Fruit fly (Drosophila melanogaster) whole organism, prepupa: Measurements from ENCODE around the gene CG10559.

Source experiments
- Blimp-1 ChIP-seq: fragments of 200-800 bp; sonication (Bioruptor generic); optimal IDR thresholded peaks from 3 replicates; lab custom pipeline; 2017; ENCODE audit warnings: missing biosample characterization, missing genetic modification characterization, mild to moderate bottlenecking, moderate library complexity, missing genetic modification reagents
- CG10669 ChIP-seq: fragments of 200-800 bp; sonication (Bioruptor generic); optimal IDR thresholded peaks from 3 replicates; lab custom pipeline; 2018; ENCODE audit warnings: missing biosample characterization, mild to moderate bottlenecking, missing genetic modification characterization, moderate library complexity
- CG11762 ChIP-seq: fragments of 200-800 bp; sonication (Bioruptor generic); optimal IDR thresholded peaks from 3 replicates; lab custom pipeline; 2016; ENCODE audit warnings: missing biosample characterization, missing genetic modification characterization; ENCODE audit not compliant: insufficient read depth
- CG11902 ChIP-seq: fragments of 200-800 bp; sonication (Bioruptor generic); optimal IDR thresholded peaks from 3 replicates; lab custom pipeline; 2016; ENCODE audit warnings: missing biosample characterization, missing genetic modification characterization
- CG15336 ChIP-seq: fragments of 200-800 bp; sonication (Bioruptor generic); IDR thresholded peaks from 2 replicates; pipeline ENCODE4 v1.3.6; 2022; ENCODE audit warnings: missing biosample characterization, missing genetic modification characterization
- CG31627 ChIP-seq: fragments of 200-800 bp; sonication (Bioruptor generic); optimal IDR thresholded peaks from 3 replicates; lab custom pipeline; 2016; ENCODE audit warnings: missing biosample characterization, missing genetic modification characterization
- CG32006 ChIP-seq: fragments of 200-800 bp; sonication (Bioruptor generic); optimal IDR thresholded peaks from 3 replicates; lab custom pipeline; 2017; ENCODE audit warnings: missing biosample characterization, mild to moderate bottlenecking, missing genetic modification characterization
- CG34406 ChIP-seq: fragments of 200-800 bp; sonication (Bioruptor generic); optimal IDR thresholded peaks from 3 replicates; lab custom pipeline; 2016; ENCODE audit warnings: missing biosample characterization, missing genetic modification characterization
- CG4318 ChIP-seq: fragments of 200-800 bp; sonication (Bioruptor generic); optimal IDR thresholded peaks from 3 replicates; lab custom pipeline; 2017; ENCODE audit warnings: missing biosample characterization, mild to moderate bottlenecking, missing genetic modification characterization
- CG6163 ChIP-seq: fragments of 200-800 bp; sonication (Bioruptor generic); IDR thresholded peaks from 3 replicates; pipeline ENCODE4 v1.3.6; 2022; ENCODE audit warnings: missing biosample characterization, missing genetic modification characterization
- CG6276 ChIP-seq: fragments of 200-800 bp; sonication (Bioruptor generic); optimal IDR thresholded peaks from 2 replicates; lab custom pipeline; 2017; ENCODE audit warnings: missing biosample characterization, mild to moderate bottlenecking, missing genetic modification characterization
- CG6808 ChIP-seq: fragments of 200-800 bp; sonication (Bioruptor generic); optimal IDR thresholded peaks from 3 replicates; lab custom pipeline; 2017; ENCODE audit warnings: missing biosample characterization, missing genetic modification characterization, mild to moderate bottlenecking, moderate library complexity, missing genetic modification reagents
- CG6854 ChIP-seq: fragments of 200-800 bp; sonication (Bioruptor generic); optimal IDR thresholded peaks from 2 replicates; lab custom pipeline; 2017; ENCODE audit warnings: missing biosample characterization, mild to moderate bottlenecking, missing genetic modification characterization
- CG7368 ChIP-seq: fragments of 200-800 bp; sonication (Bioruptor generic); optimal IDR thresholded peaks from 3 replicates; lab custom pipeline; 2016; ENCODE audit warnings: missing biosample characterization, missing genetic modification characterization
- CG8119 ChIP-seq: fragments of 200-800 bp; sonication (Bioruptor generic); IDR thresholded peaks from 3 replicates; pipeline ENCODE4 v1.3.6; 2022; ENCODE audit warnings: missing biosample characterization, missing genetic modification characterization
- CG8319 ChIP-seq: fragments of 200-800 bp; sonication (Bioruptor generic); optimal IDR thresholded peaks from 3 replicates; lab custom pipeline; 2016; ENCODE audit warnings: missing biosample characterization, missing genetic modification characterization
- CG8632 ChIP-seq: fragments of 200-800 bp; sonication (Bioruptor generic); optimal IDR thresholded peaks from 3 replicates; lab custom pipeline; 2016; ENCODE audit warnings: missing biosample characterization, missing genetic modification characterization
- CG9139 ChIP-seq: fragments of 200-800 bp; sonication (Bioruptor generic); optimal IDR thresholded peaks from 3 replicates; lab custom pipeline; 2017; ENCODE audit warnings: missing biosample characterization, mild to moderate bottlenecking, missing genetic modification characterization
- Eip78C ChIP-seq: fragments of 200-800 bp; sonication (Bioruptor generic); peaks from one replicate; lab custom pipeline; 2016; ENCODE audit warnings: missing biosample characterization, missing genetic modification characterization
- Eip93F ChIP-seq: fragments of 200-800 bp; sonication (Bioruptor generic); optimal IDR thresholded peaks from 2 replicates; lab custom pipeline; 2016; ENCODE audit warnings: missing biosample characterization, mild to moderate bottlenecking, missing genetic modification characterization
- Gug ChIP-seq: fragments of 200-800 bp; sonication (Bioruptor generic); IDR thresholded peaks from 2 replicates; pipeline ENCODE4 v1.3.6; 2022; ENCODE audit warnings: missing biosample characterization, missing genetic modification characterization
- Hr39 ChIP-seq: fragments of 200-800 bp; sonication (Bioruptor generic); optimal IDR thresholded peaks from 2 replicates; lab custom pipeline; 2016; ENCODE audit warnings: missing biosample characterization, missing genetic modification characterization
- Lpt ChIP-seq: fragments of 200-800 bp; sonication (Bioruptor generic); optimal IDR thresholded peaks from 3 replicates; lab custom pipeline; 2016; ENCODE audit warnings: missing biosample characterization, missing genetic modification characterization
- Met ChIP-seq: fragments of 200-800 bp; sonication (Bioruptor generic); optimal IDR thresholded peaks from 3 replicates; lab custom pipeline; 2016; ENCODE audit warnings: missing biosample characterization, missing genetic modification characterization
- OdsH ChIP-seq: fragments of 200-800 bp; sonication (Bioruptor generic); optimal IDR thresholded peaks from 3 replicates; lab custom pipeline; 2016; ENCODE audit warnings: missing biosample characterization, missing genetic modification characterization
- Smox ChIP-seq: fragments of 200-800 bp; sonication (Bioruptor generic); optimal IDR thresholded peaks from 3 replicates; lab custom pipeline; 2016; ENCODE audit warnings: missing biosample characterization, missing genetic modification characterization
- Sox15 ChIP-seq: fragments of 200-800 bp; sonication (Bioruptor generic); optimal IDR thresholded peaks from 3 replicates; lab custom pipeline; 2016; ENCODE audit warnings: missing biosample characterization, missing genetic modification characterization
- achi ChIP-seq: fragments of 200-800 bp; sonication (Bioruptor generic); optimal IDR thresholded peaks from 3 replicates; lab custom pipeline; 2016; ENCODE audit warnings: missing biosample characterization, missing genetic modification characterization
- cyc ChIP-seq: fragments of 200-800 bp; sonication (Bioruptor generic); optimal IDR thresholded peaks from 3 replicates; lab custom pipeline; 2016; ENCODE audit warnings: missing biosample characterization, missing genetic modification characterization
- eg ChIP-seq: fragments of 200-800 bp; sonication (Bioruptor generic); IDR thresholded peaks from 3 replicates; pipeline ENCODE4 v1.3.6; 2022; ENCODE audit warnings: missing biosample characterization, missing genetic modification characterization
- esn ChIP-seq: fragments of 200-800 bp; sonication (Bioruptor generic); optimal IDR thresholded peaks from 2 replicates; lab custom pipeline; 2016; ENCODE audit warnings: missing biosample characterization, mild to moderate bottlenecking, missing genetic modification characterization, moderate library complexity
- fd59A ChIP-seq: fragments of 200-800 bp; sonication (Bioruptor generic); optimal IDR thresholded peaks from 2 replicates; lab custom pipeline; 2017; ENCODE audit warnings: missing biosample characterization, mild to moderate bottlenecking, missing genetic modification characterization, missing genetic modification reagents
- net ChIP-seq: fragments of 200-800 bp; sonication (Bioruptor generic); optimal IDR thresholded peaks from 3 replicates; lab custom pipeline; 2016; ENCODE audit warnings: missing biosample characterization, missing genetic modification characterization
- pdm3 ChIP-seq: fragments of 200-800 bp; sonication (Bioruptor generic); optimal IDR thresholded peaks from 3 replicates; lab custom pipeline; 2016; ENCODE audit warnings: missing biosample characterization, missing genetic modification characterization
- salr ChIP-seq, 2 experiments: fragments of 200-800 bp; sonication (Bioruptor generic); optimal IDR thresholded peaks; 3 replicates each; lab custom pipeline; 2016 to 2018; ENCODE audit warnings: missing biosample characterization in 2 of 2, missing genetic modification characterization in 2 of 2, mild to moderate bottlenecking in 1 of 2
- spab ChIP-seq: fragments of 200-800 bp; sonication (Bioruptor generic); optimal IDR thresholded peaks from 2 replicates; lab custom pipeline; 2017; ENCODE audit warnings: missing biosample characterization, mild to moderate bottlenecking, missing genetic modification characterization, missing genetic modification reagents
- svp ChIP-seq: fragments of 200-800 bp; sonication (Bioruptor generic); peaks from one replicate; lab custom pipeline; 2016; ENCODE audit warnings: missing biosample characterization, missing genetic modification characterization
- vri ChIP-seq: fragments of 200-800 bp; sonication (Bioruptor generic); optimal IDR thresholded peaks from 3 replicates; lab custom pipeline; 2016; ENCODE audit warnings: missing biosample characterization, mild to moderate bottlenecking, missing genetic modification characterization

The CG10559 gene

dm6 chr3R:25331103-25331502 lies 15.2 kb upstream of the CG10559 start, which contains the start of gene CHKov2:
Gene CHKov2 (minus strand): TSS chr3R:25331203.
- TF ChIP-seq OdsH (GFP tag; lab: Kevin White, UChicago) (no peak), CG8632 (no peak), Hr39 (GFP tag; lab: Kevin White, UChicago) (no peak), CG9139 (GFP tag; lab: Kevin White, UChicago) (no peak), Eip78C (GFP tag; lab: Kevin White, UChicago) (no peak), salr (GFP tag; optimal IDR thresholded peaks at IDR 0.05; lab: Kevin White, UChicago) (no peak), net (no peak), spab (no peak), vri (no peak), CG8319 (GFP tag; lab: Kevin White, UChicago) (no peak), Lpt (no peak), CG15336 (GFP tag; lab: Robert Waterston, UW) (no peak), CG8119 (GFP tag; lab: Robert Waterston, UW) (no peak), Met (GFP tag; lab: Kevin White, UChicago) (no peak), CG32006 (GFP tag; lab: Kevin White, UChicago) (no peak), CG11762 (GFP tag; lab: Kevin White, UChicago) (no peak), cyc (no peak), CG11902 (no peak)

DNA sequence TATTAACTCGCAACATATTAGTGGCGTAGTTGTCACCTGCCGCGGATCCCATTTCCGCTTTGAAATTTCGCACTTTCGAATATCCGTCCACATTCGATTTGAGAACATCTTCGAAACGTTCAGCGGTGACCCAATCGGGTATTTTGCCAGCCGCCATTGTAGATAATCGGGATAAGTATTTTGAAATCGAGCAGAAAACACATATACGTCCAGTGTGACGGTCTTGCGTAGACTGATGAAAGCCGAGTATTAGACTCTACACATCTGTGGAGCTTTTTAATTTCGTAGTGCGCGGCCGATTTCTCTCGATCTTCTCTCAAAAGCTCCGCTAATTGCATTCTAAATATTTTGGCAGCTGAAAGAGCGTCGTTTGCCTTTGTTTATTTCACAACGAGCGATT lies 13.2 kb upstream of the CG10559 start, which contains the start of gene CHKov1:
CHKov1 (minus strand) TSS at position 238 of the 400 bp plus-strand sequence.
- TF ChIP-seq CG15336 (GFP tag; lab: Robert Waterston, UW) (0 out of 2 replicates have a peak, but pooled peaks have one; percentile 21), vri (peak; percentile 30), Lpt (no peak), Eip93F (GFP tag; lab: Kevin White, UChicago) (no peak), CG6163 (GFP tag; lab: Robert Waterston, UW) (no peak), CG6276 (GFP tag; lab: Kevin White, UChicago) (no peak), CG34406 (GFP tag; lab: Kevin White, UChicago) (no peak), Hr39 (GFP tag; lab: Kevin White, UChicago) (no peak), CG4318 (GFP tag; lab: Kevin White, UChicago) (no peak)
- TF ChIP-seq, all 60 proteins: peak for 2

dm6 chr3R:25328540-25328939 lies 12.6 kb upstream of the CG10559 start:
- TF ChIP-seq CG8119 (GFP tag; lab: Robert Waterston, UW) (0 out of 3 replicates have a peak, but pooled peaks have one; percentile 28), eg (GFP tag; lab: Robert Waterston, UW) (0 out of 3 replicates have a peak, but pooled peaks have one; percentile 17)

dm6 chr3R:25322657-25323056 lies 6.7 kb upstream of the CG10559 start, which contains the start of gene CG10562:
Gene CG10562 (minus strand): TSS chr3R:25322757.
- TF ChIP-seq esn (no peak), eg (GFP tag; lab: Robert Waterston, UW) (no peak), achi (no peak), CG7368 (GFP tag; lab: Kevin White, UChicago) (no peak), fd59A (GFP tag; lab: Kevin White, UChicago) (no peak), Gug (GFP tag; lab: Robert Waterston, UW) (no peak), CG10669 (no peak), pdm3 (no peak), CG34406 (GFP tag; lab: Kevin White, UChicago) (no peak), Smox (GFP tag; lab: Kevin White, UChicago) (no peak), CG6808 (no peak), CG31627 (GFP tag; lab: Kevin White, UChicago) (no peak), Sox15 (GFP tag; lab: Kevin White, UChicago) (no peak), cyc (no peak), CG11762 (GFP tag; lab: Kevin White, UChicago) (no peak), svp (no peak), Blimp-1 (GFP tag; lab: Kevin White, UChicago) (no peak), Lpt (no peak), CG8319 (GFP tag; lab: Kevin White, UChicago) (no peak), CG6854 (GFP tag; lab: Kevin White, UChicago) (no peak)
- TF ChIP-seq, all 60 proteins: peak for 0
